Fruit fly (Drosophila melanogaster): Measurements from ENCODE around the gene CG13693.

DNA sequence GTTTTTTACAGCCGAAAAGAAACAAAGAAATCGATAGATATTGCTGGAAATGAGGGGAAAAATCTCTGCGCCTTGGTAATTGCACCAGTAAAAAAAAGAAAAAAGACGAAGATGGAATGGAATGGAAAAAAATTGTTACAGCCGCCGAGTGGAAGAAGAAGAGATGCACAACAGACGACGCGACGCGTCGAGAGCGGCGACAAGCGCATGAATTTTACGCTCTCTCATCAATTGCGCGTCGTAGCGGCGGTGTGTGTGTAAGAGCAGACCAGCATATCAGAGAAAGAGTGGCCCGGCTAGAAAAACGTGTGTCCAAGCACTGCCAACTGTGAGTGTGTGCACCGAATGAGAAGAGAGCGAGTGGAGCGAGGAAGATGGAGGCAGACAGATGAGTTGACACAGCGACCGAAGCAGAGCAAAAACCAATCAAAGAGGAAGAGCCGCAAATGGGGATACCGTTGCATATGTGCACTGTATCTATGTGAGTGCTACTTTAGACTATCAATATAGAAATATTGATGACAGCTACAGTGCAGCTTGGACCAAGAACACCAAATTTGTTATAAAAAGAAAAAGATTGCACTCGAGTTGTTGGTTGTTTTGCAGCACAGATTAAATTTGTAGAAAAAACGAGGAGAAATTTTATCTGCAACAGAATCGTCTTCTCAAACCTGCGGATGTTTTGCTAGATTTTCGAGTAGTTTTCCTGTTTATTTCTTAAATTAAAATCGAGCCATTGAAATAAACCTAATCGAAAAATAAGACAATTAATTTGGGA lies 16.9 kb downstream of the CG13693 start:
- peak; percentile 7 for TF ChIP-seq Hr96 (GFP tag; optimal IDR thresholded peaks at IDR 0.05)
- no peak for TF ChIP-seq CG11617 (GFP tag; optimal IDR thresholded peaks at IDR 0.05)
- peak; percentile 11 for TF ChIP-seq CG33017 (tag; optimal IDR thresholded peaks at IDR 0.05)
- TF ChIP-seq CG5204 (GFP tag; optimal IDR thresholded peaks at IDR 0.05): no peak
- peak; percentile 25 for TF ChIP-seq tj (GFP tag; optimal IDR thresholded peaks at IDR 0.05)
- TF ChIP-seq kay (GFP tag; ENCODE audit: borderline replicate concordance): no peak
- TF ChIP-seq CG12768 (GFP tag; optimal IDR thresholded peaks at IDR 0.05): peak; percentile 28
- peak; percentile 22 for TF ChIP-seq Crg-1 (GFP tag; optimal IDR thresholded peaks at IDR 0.05)
- peak; percentile 60 for TF ChIP-seq CG7045 (GFP tag; optimal IDR thresholded peaks at IDR 0.05)
- TF ChIP-seq cic (GFP tag; optimal IDR thresholded peaks at IDR 0.05): peak; percentile 32
- TF ChIP-seq CG14711 (tag; optimal IDR thresholded peaks at IDR 0.05): peak; percentile 35
- peak; percentile 18 for TF ChIP-seq ovo (GFP tag; optimal IDR thresholded peaks at IDR 0.05)
- no peak for TF ChIP-seq cnc (optimal IDR thresholded peaks at IDR 0.05)
- TF ChIP-seq toe (GFP tag; optimal IDR thresholded peaks at IDR 0.05): no peak
